Fruit fly (Drosophila melanogaster) whole organism, prepupa: Measurements from ENCODE around the gene CG13390.

Source experiments
- CG6792 ChIP-seq: fragments of 200-800 bp; sonication (Bioruptor generic); optimal IDR thresholded peaks from 3 replicates; lab custom pipeline; 2016; ENCODE audit warnings: missing biosample characterization, missing genetic modification characterization
- OdsH ChIP-seq: fragments of 200-800 bp; sonication (Bioruptor generic); optimal IDR thresholded peaks from 3 replicates; lab custom pipeline; 2016; ENCODE audit warnings: missing biosample characterization, missing genetic modification characterization

dm6 chr2L:8418113-8418885, 41.7 kb upstream of the CG13390 start:
- no peak for TF ChIP-seq CG6792
- no peak for TF ChIP-seq OdsH (GFP tag; lab: Kevin White, UChicago)
